Worm (Caenorhabditis elegans): Measurements from ENCODE around the gene rgs-11.
A peak's percentile ranks its signal among the peaks of the same experiment; 100 is the strongest.

The rgs-11 gene

DNA sequence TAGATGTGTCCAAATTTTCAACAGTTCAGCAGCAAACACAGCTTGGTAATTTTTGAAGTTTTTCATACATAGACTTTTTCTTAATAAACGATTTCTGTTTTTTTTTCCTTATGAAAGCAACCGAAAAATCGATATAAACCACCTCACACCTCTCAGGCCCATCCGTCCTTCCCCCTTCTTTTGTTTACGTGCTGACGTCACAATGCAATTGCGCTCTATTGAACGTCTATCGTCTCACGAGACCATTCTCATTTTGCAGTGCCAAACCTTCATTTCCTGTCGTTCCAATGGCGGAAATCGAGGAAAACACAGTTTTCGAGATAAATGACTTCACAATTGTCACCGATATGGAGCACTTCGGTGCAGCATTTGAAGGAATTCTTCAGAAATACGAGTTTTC lies 18.9 kb downstream of the rgs-11 start, which contains the start of gene rbg-1 (continued):
- TF ChIP-seq Y53G8AR.9 (GFP tag; conservative IDR thresholded peaks at IDR 0.05), result no peak
- peak; percentile 3 for TF ChIP-seq ZK185.1 (tag; optimal IDR thresholded peaks at IDR 0.05; ENCODE audit: poor library complexity, severe bottlenecking)
- peak; percentile 92 for TF ChIP-seq mcd-1 (GFP tag; IDR thresholded peaks at IDR 0.05)
- TF ChIP-seq F52B5.7 (tag; optimal IDR thresholded peaks at IDR 0.05), result no peak
- TF ChIP-seq ets-4 (GFP tag; optimal IDR thresholded peaks at IDR 0.05), result no peak
- peak; percentile 6 for TF ChIP-seq somi-1 (GFP tag; optimal IDR thresholded peaks at IDR 0.05)
- no peak for TF ChIP-seq snpc-4 (GFP tag; optimal IDR thresholded peaks at IDR 0.05)
- TF ChIP-seq snpc-4 (tag; optimal IDR thresholded peaks at IDR 0.05), result peak in 3 of 4 experiments; percentile 17 to 43 (median 24)
- no peak for TF ChIP-seq F57C9.4 (tag; optimal IDR thresholded peaks at IDR 0.05)
- no peak for TF ChIP-seq D2030.7 (GFP tag; IDR thresholded peaks at IDR 0.05)
- TF ChIP-seq snpc-3.4 (tag; optimal IDR thresholded peaks at IDR 0.05), result no peak
- TF ChIP-seq ceh-79 (tag; optimal IDR thresholded peaks at IDR 0.05), result no peak
- TF ChIP-seq K11D2.4 (GFP tag; IDR thresholded peaks at IDR 0.05), result 0 out of 2 replicates have a peak, but pooled peaks have one; percentile 38
- TF ChIP-seq B0336.3 (GFP tag; IDR thresholded peaks at IDR 0.05), result 0 out of 2 replicates have a peak, but pooled peaks have one; percentile 33

DNA sequence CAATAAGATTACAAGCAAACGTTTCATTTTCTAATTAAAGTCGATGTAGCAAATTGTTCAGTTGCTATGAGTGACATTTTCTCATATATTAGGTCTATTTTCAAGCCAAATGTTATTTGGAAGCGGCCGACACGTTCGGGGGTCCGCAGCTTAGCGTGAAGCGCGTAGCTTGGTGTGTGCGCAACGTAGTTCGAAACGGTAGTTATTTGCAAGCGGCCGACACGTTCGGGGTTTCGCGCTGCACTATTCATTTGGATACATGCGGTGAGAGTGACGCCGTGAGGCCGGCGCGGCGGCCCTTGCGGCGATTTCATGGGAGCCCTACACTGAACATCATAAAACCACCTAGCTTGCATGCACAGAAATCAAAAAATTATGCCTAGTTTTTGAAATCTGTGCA lies 23.8 kb downstream of the rgs-11 start:
- TF ChIP-seq madf-10 (tag; optimal IDR thresholded peaks at IDR 0.05) (no peak), hsf-1 (GFP tag; IDR thresholded peaks at IDR 0.05) (no peak), dpl-1 (GFP tag; optimal IDR thresholded peaks at IDR 0.05) (no peak), mcd-1 (GFP tag; IDR thresholded peaks at IDR 0.05) (0 out of 2 replicates have a peak, but pooled peaks have one; percentile 9), zfh-2 (GFP tag; conservative IDR thresholded peaks at IDR 0.05) (0 out of 2 replicates have a peak, but pooled peaks have one; percentile 25), snpc-4 (GFP tag; optimal IDR thresholded peaks at IDR 0.05) (peak; percentile 63), snpc-4 (tag; optimal IDR thresholded peaks at IDR 0.05) (peak in 2 of 4 experiments; percentile 87 to 90)

DNA sequence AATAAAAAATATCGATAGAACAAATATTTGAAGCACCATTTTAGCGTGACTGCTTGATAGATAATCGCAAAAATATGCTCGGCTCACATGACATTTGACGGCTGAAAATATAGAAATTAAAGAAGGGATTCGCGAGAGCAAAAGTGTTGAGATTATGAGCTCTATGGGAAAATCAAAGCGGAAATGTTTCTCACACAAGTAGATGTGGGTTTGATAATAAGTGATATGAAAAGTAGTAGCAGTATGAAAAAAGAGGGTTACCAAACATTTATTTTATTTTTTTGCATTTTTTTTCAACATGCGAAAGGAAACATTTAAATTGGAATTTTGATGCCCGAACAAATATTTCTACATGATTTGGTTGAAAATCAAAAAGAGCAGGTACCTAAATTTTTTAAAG lies 26.9 kb downstream of the rgs-11 start, which contains the start of gene iglr-1:
iglr-1 (minus strand) TSS at position 101 of the 400 bp plus-strand sequence.
- TF ChIP-seq efl-1 (GFP tag; optimal IDR thresholded peaks at IDR 0.05), result no peak
- no peak for TF ChIP-seq die-1 (tag; optimal IDR thresholded peaks at IDR 0.05)
- no peak for TF ChIP-seq ekl-4 (GFP tag; IDR thresholded peaks at IDR 0.05)
- no peak for TF ChIP-seq T07F8.4 (tag; optimal IDR thresholded peaks at IDR 0.05)
- TF ChIP-seq ztf-28 (GFP tag; IDR thresholded peaks at IDR 0.05), result no peak
- TF ChIP-seq F52B5.7 (tag; optimal IDR thresholded peaks at IDR 0.05), result no peak

DNA sequence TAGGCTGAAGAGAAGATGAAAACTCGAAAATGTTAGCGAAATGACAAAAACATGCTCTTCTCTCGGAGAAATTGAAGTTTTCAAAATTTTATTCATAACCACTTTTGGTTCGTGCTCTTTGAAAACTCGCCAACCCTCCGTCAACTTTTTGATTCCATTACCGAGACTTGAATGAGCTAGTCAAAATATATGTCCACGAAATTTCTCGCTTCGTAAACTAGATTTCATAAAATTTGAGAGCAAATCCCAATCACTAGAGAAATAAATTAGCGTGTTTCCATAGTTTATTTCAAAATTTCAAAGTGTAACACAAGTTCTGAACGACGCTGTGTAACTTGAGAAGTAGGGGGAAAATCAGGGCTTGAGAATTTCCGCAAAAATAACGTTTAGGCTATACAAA lies 29.4 kb downstream of the rgs-11 start:
- no peak for TF ChIP-seq hmg-1.2 (GFP tag; IDR thresholded peaks at IDR 0.05)
- no peak for TF ChIP-seq ztf-18 (tag; optimal IDR thresholded peaks at IDR 0.05)
- TF ChIP-seq snpc-4 (GFP tag; optimal IDR thresholded peaks at IDR 0.05), result no peak
- TF ChIP-seq snpc-4 (tag; optimal IDR thresholded peaks at IDR 0.05), result no peak
- TF ChIP-seq T07F8.4 (tag; optimal IDR thresholded peaks at IDR 0.05), result no peak
- TF ChIP-seq F55B11.4 (tag; optimal IDR thresholded peaks at IDR 0.05; ENCODE audit: borderline replicate concordance, insufficient read depth), result no peak
- no peak for TF ChIP-seq ztf-22 (GFP tag; optimal IDR thresholded peaks at IDR 0.05)
- TF ChIP-seq lin-35 (GFP tag; optimal IDR thresholded peaks at IDR 0.05), result no peak
- no peak for TF ChIP-seq ets-4 (GFP tag; optimal IDR thresholded peaks at IDR 0.05)
- no peak for TF ChIP-seq nhr-90 (tag; optimal IDR thresholded peaks at IDR 0.05)
- TF ChIP-seq C06A6.2 (GFP tag; conservative IDR thresholded peaks at IDR 0.05), result no peak
- TF ChIP-seq B0035.1 (tag; optimal IDR thresholded peaks at IDR 0.05), result no peak
- TF ChIP-seq ztf-26 (tag; optimal IDR thresholded peaks at IDR 0.05), result no peak
- no peak for TF ChIP-seq B0019.2 (GFP tag; conservative IDR thresholded peaks at IDR 0.05)
- no peak for TF ChIP-seq rcor-1 (GFP tag; IDR thresholded peaks at IDR 0.05)
- no peak for TF ChIP-seq lin-54 (GFP tag; optimal IDR thresholded peaks at IDR 0.05)
- TF ChIP-seq nhr-120 (GFP tag; IDR thresholded peaks at IDR 0.05), result no peak
- no peak for TF ChIP-seq him-1 (tag; optimal IDR thresholded peaks at IDR 0.05)
- no peak for TF ChIP-seq atf-7 (tag; optimal IDR thresholded peaks at IDR 0.05)
- no peak for TF ChIP-seq xnd-1 (tag; optimal IDR thresholded peaks at IDR 0.05)
- TF ChIP-seq hsf-1 (GFP tag; IDR thresholded peaks at IDR 0.05), result no peak

Data from whole organism, young adult.